Fruit fly (Drosophila melanogaster): ENCODE data around the gene Pmi.

The Pmi gene

DNA sequence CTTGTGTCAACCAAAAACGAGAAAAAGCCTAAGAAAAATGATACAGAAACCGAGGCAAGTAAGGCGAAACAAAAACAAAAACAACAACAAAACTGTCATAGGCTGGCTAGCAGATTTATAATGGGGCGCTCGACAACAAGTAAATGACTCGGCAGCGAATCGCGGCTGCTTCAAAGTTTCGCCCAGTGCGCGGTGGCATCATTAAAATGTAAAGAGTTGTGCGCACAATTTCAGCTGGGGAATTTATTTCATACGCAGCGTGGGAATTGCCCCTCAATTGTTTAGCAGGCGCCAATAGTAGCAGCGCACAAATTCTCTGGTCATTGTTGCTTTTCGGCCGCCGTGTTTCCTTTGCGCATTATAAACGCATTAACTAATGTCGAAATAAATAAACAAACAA lies 52.0 kb downstream of the Pmi start:
- no peak for TF ChIP-seq CG17801 (GFP tag; optimal IDR thresholded peaks at IDR 0.05; ENCODE audit: partially characterized antibody)

DNA sequence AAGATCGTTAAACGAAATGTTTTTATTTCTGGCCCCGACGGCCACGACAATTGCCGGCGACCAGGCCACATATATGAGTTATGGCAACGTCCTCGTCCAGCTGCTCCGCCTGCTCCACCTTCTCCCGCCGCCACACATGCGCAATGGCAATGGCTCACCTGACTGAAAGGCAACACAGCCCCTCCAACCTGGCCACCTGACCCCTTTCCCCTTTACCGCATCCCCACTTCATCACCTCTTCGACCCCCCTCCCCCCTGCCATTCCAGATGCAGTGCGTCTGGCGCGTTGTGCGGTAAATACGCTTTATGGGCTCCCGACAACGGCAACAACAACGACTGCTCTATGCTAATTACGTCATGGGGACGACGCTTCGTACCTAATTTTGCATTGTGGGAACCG lies 53.9 kb downstream of the Pmi start:
- TF ChIP-seq CG17801 (GFP tag; optimal IDR thresholded peaks at IDR 0.05; ENCODE audit: partially characterized antibody): no peak

DNA sequence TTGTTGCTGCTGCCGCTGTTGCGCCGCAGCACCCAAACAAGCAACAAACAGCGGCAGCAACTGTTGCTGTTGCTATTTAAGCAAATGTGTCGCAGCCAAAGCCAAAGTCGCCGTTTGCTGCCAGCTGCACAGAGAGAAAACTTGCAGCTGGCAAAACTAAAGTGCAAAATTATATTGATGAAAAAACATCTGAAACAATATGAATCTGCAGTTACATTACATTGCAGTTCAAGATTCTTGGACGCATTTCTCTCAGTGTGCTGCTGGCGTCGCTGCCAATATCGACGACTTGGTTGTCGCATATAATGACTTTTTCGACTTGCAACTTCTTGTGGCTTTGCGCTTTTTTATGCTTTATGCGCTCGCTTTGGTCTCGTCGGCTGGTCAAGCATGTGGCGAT lies 54.4 kb downstream of the Pmi start:
- no peak for TF ChIP-seq CG17801 (GFP tag; optimal IDR thresholded peaks at IDR 0.05; ENCODE audit: partially characterized antibody)

Measured in ovary, adult (tissue).